Fruit fly (Drosophila melanogaster): Measurements from ENCODE around the gene Mnr.
A peak's percentile ranks its signal among the peaks of the same experiment; 100 is the strongest.

Gene Mnr

dm6 chrX:21281039-21281911, at the start of gene Mnr (continued):
- TF ChIP-seq eve (GFP tag; optimal IDR thresholded peaks at IDR 0.05) (peak in 1 of 2 experiments; percentile 65), sens (GFP tag) (peak; percentile 82), CTCF (GFP tag; optimal IDR thresholded peaks at IDR 0.05) (peak; percentile 40), Dref (GFP tag; IDR thresholded peaks at IDR 0.05) (no peak), CG12104 (GFP tag; optimal IDR thresholded peaks at IDR 0.05) (no peak), chinmo (GFP tag; IDR thresholded peaks at IDR 0.05; ENCODE audit: partially characterized antibody) (peak; percentile 99), CG8765 (GFP tag; IDR thresholded peaks at IDR 0.05) (no peak), ab (GFP tag; optimal IDR thresholded peaks at IDR 0.05) (no peak), nerfin-1 (tag; optimal IDR thresholded peaks at IDR 0.05) (no peak), E2f1 (GFP tag; IDR thresholded peaks at IDR 0.05) (no peak), CG7987 (GFP tag; optimal IDR thresholded peaks at IDR 0.05) (peak; percentile 22), da (GFP tag; optimal IDR thresholded peaks at IDR 0.05) (peak; percentile 62), crp (GFP tag; optimal IDR thresholded peaks at IDR 0.05) (no peak), Max (GFP tag; optimal IDR thresholded peaks at IDR 0.05) (peak; percentile 11), CoRest (tag; optimal IDR thresholded peaks at IDR 0.05) (no peak), CG11456 (GFP tag; IDR thresholded peaks at IDR 0.05) (0 out of 3 replicates have a peak, but pooled peaks have one; percentile 38), CG13287 (GFP tag; IDR thresholded peaks at IDR 0.05; ENCODE audit: partially characterized antibody) (peak; percentile 45), CG3065 (GFP tag; optimal IDR thresholded peaks at IDR 0.05) (no peak), oc (tag; optimal IDR thresholded peaks at IDR 0.05) (peak; percentile 6), CG1529 (GFP tag; optimal IDR thresholded peaks at IDR 0.05) (no peak), cwo (GFP tag; optimal IDR thresholded peaks at IDR 0.05) (peak; percentile 77), CG7271 (tag; optimal IDR thresholded peaks at IDR 0.05) (no peak), sug (tag; optimal IDR thresholded peaks at IDR 0.05) (peak; percentile 42), CG34224 (GFP tag; IDR thresholded peaks at IDR 0.05; ENCODE audit: partially characterized antibody) (0 out of 3 replicates have a peak, but pooled peaks have one; percentile 8), Kr (GFP tag; optimal IDR thresholded peaks at IDR 0.05) (no peak), CrebB (tag; optimal IDR thresholded peaks at IDR 0.05) (no peak), sd (tag; optimal IDR thresholded peaks at IDR 0.05) (peak; percentile 32), Dfd (GFP tag; optimal IDR thresholded peaks at IDR 0.05) (no peak), nau (GFP tag; optimal IDR thresholded peaks at IDR 0.05) (no peak), stc (GFP tag; IDR thresholded peaks at IDR 0.05) (no peak), CG12659 (GFP tag; optimal IDR thresholded peaks at IDR 0.05) (no peak), ash1 (GFP tag; optimal IDR thresholded peaks at IDR 0.05) (no peak), CG8478 (optimal IDR thresholded peaks at IDR 0.05) (peak; percentile 61), CG1233 (GFP tag; optimal IDR thresholded peaks at IDR 0.05) (no peak), CG8290 (GFP tag; optimal IDR thresholded peaks at IDR 0.05) (no peak), CG8290 (tag; optimal IDR thresholded peaks at IDR 0.05) (peak in 1 of 2 experiments; percentile 70), CG10543 (GFP tag; optimal IDR thresholded peaks at IDR 0.05) (peak; percentile 86), sna (GFP tag; IDR thresholded peaks at IDR 0.05; ENCODE audit: partially characterized antibody) (no peak), grau (tag; optimal IDR thresholded peaks at IDR 0.05) (peak; percentile 3), Sox100B (GFP tag; optimal IDR thresholded peaks at IDR 0.05) (no peak), cg (GFP tag; optimal IDR thresholded peaks at IDR 0.05) (peak; percentile 57), CG4617 (GFP tag; optimal IDR thresholded peaks at IDR 0.05; ENCODE audit: borderline replicate concordance) (no peak), CG2678 (tag; optimal IDR thresholded peaks at IDR 0.05) (peak; percentile 13), ato (GFP tag; IDR thresholded peaks at IDR 0.05; ENCODE audit: partially characterized antibody) (0 out of 2 replicates have a peak, but pooled peaks have one; percentile 24), HLH3B (GFP tag; IDR thresholded peaks at IDR 0.05) (0 out of 2 replicates have a peak, but pooled peaks have one; percentile 13), Awh (GFP tag; IDR thresholded peaks at IDR 0.05) (no peak), Bgb (GFP tag; IDR thresholded peaks at IDR 0.05; ENCODE audit: partially characterized antibody) (peak; percentile 43; the same call in 1 of the 2 replicates), maf-S (GFP tag; optimal IDR thresholded peaks at IDR 0.05) (no peak), CG3847 (GFP tag; IDR thresholded peaks at IDR 0.05) (no peak)

Measured in whole organism, embryonic.